Worm (Caenorhabditis elegans): ENCODE results near the gene adah-1.

Gene adah-1

ce11 chrIV:7046641-7047361 is 22.8 kb downstream of the adah-1 start:
- TF ChIP-seq nhr-21 (tag; optimal IDR thresholded peaks at IDR 0.05) (peak; percentile 27), unc-55 (GFP tag; optimal IDR thresholded peaks at IDR 0.05) (no peak), nhr-129 (tag; optimal IDR thresholded peaks at IDR 0.05) (peak; percentile 27), mbf-1 (tag; optimal IDR thresholded peaks at IDR 0.05) (no peak), sma-3 (GFP tag; optimal IDR thresholded peaks at IDR 0.05) (no peak), gmeb-1 (tag; optimal IDR thresholded peaks at IDR 0.05) (no peak), nhr-10 (tag; optimal IDR thresholded peaks at IDR 0.05) (no peak), mdl-1 (tag; optimal IDR thresholded peaks at IDR 0.05) (no peak), elt-3 (tag; optimal IDR thresholded peaks at IDR 0.05) (no peak), lsy-2 (tag; optimal IDR thresholded peaks at IDR 0.05) (peak in 1 of 2 experiments; percentile 43), sma-9 (GFP tag; optimal IDR thresholded peaks at IDR 0.05) (peak; percentile 40), sma-9 (tag; optimal IDR thresholded peaks at IDR 0.05) (no peak), mab-5 (tag; optimal IDR thresholded peaks at IDR 0.05) (no peak), nhr-6 (tag; optimal IDR thresholded peaks at IDR 0.05) (peak; percentile 19), zag-1 (tag; optimal IDR thresholded peaks at IDR 0.05) (no peak), unc-39 (tag; optimal IDR thresholded peaks at IDR 0.05) (no peak), egl-27 (tag; optimal IDR thresholded peaks at IDR 0.05) (no peak), aly-2 (tag; optimal IDR thresholded peaks at IDR 0.05) (no peak), fos-1 (tag; optimal IDR thresholded peaks at IDR 0.05) (peak; percentile 10)

- TF ChIP-seq unc-39 (tag; optimal IDR thresholded peaks at IDR 0.05) (no peak), sma-3 (GFP tag; optimal IDR thresholded peaks at IDR 0.05) (peak; percentile 84), C34F6.9 (tag; optimal IDR thresholded peaks at IDR 0.05) (peak; percentile 62), snpc-4 (tag; optimal IDR thresholded peaks at IDR 0.05) (no peak), nhr-6 (tag; optimal IDR thresholded peaks at IDR 0.05) (peak; percentile 73), Y55F3AM.14 (GFP tag; optimal IDR thresholded peaks at IDR 0.05) (peak; percentile 24), ceh-82 (tag; optimal IDR thresholded peaks at IDR 0.05) (no peak), nhr-237 (tag; optimal IDR thresholded peaks at IDR 0.05) (no peak), nhr-10 (tag; optimal IDR thresholded peaks at IDR 0.05) (no peak), sem-4 (tag; optimal IDR thresholded peaks at IDR 0.05) (peak; percentile 44), blmp-1 (tag; optimal IDR thresholded peaks at IDR 0.05; ENCODE audit: insufficient read depth) (peak; percentile 59), elt-3 (tag; optimal IDR thresholded peaks at IDR 0.05) (no peak), F13H6.1 (tag; optimal IDR thresholded peaks at IDR 0.05) (peak; percentile 86), unc-55 (GFP tag; optimal IDR thresholded peaks at IDR 0.05) (no peak), lsy-2 (tag; optimal IDR thresholded peaks at IDR 0.05) (peak in 1 of 2 experiments; percentile 48), unc-62 (GFP tag; optimal IDR thresholded peaks at IDR 0.05) (no peak), ama-1 (optimal IDR thresholded peaks at IDR 0.05) (peak; percentile 28), mab-5 (tag; optimal IDR thresholded peaks at IDR 0.05) (no peak), elt-1 (tag; optimal IDR thresholded peaks at IDR 0.05) (no peak), nhr-129 (tag; optimal IDR thresholded peaks at IDR 0.05) (peak; percentile 81), ztf-4 (tag; optimal IDR thresholded peaks at IDR 0.05) (peak; percentile 54), nhr-21 (tag; optimal IDR thresholded peaks at IDR 0.05) (peak; percentile 67), zag-1 (tag; optimal IDR thresholded peaks at IDR 0.05) (no peak), nhr-11 (tag; optimal IDR thresholded peaks at IDR 0.05) (peak; percentile 13), ceh-16 (tag; optimal IDR thresholded peaks at IDR 0.05) (no peak), crh-2 (tag; optimal IDR thresholded peaks at IDR 0.05) (peak; percentile 86), sma-9 (GFP tag; optimal IDR thresholded peaks at IDR 0.05) (peak; percentile 87), sma-9 (tag; optimal IDR thresholded peaks at IDR 0.05) (no peak), fos-1 (tag; optimal IDR thresholded peaks at IDR 0.05) (peak; percentile 87), egl-27 (tag; optimal IDR thresholded peaks at IDR 0.05) (peak; percentile 5), aly-2 (tag; optimal IDR thresholded peaks at IDR 0.05) (no peak), ZK546.5 (tag; optimal IDR thresholded peaks at IDR 0.05) (no peak), nhr-12 (tag; optimal IDR thresholded peaks at IDR 0.05) (no peak), lin-13 (GFP tag; optimal IDR thresholded peaks at IDR 0.05) (peak; percentile 29), alr-1 (tag; optimal IDR thresholded peaks at IDR 0.05) (no peak), nhr-77 (tag; optimal IDR thresholded peaks at IDR 0.05) (no peak), dmd-4 (tag; optimal IDR thresholded peaks at IDR 0.05) (no peak), peb-1 (tag; optimal IDR thresholded peaks at IDR 0.05) (no peak), ztf-11 (tag; optimal IDR thresholded peaks at IDR 0.05) (no peak), skn-1 (tag; optimal IDR thresholded peaks at IDR 0.05) (no peak), nhr-23 (tag; optimal IDR thresholded peaks at IDR 0.05) (no peak), lin-11 (tag; optimal IDR thresholded peaks at IDR 0.05) (no peak), R02D3.7 (tag; optimal IDR thresholded peaks at IDR 0.05) (no peak), mbf-1 (tag; optimal IDR thresholded peaks at IDR 0.05) (no peak), gmeb-1 (tag; optimal IDR thresholded peaks at IDR 0.05) (peak; percentile 78), mdl-1 (tag; optimal IDR thresholded peaks at IDR 0.05) (peak; percentile 56 to 58), ztf-1 (GFP tag; conservative IDR thresholded peaks at IDR 0.05) (no peak), lin-39 (tag; optimal IDR thresholded peaks at IDR 0.05) (no peak), nhr-25 (tag; optimal IDR thresholded peaks at IDR 0.05) (peak; percentile 88)
Observed at ce11 chrIV:7047762-7048178, 23.8 kb downstream of the adah-1 start.

Measured in whole organism, L2 larva.